Worm (Caenorhabditis elegans): ENCODE data around the gene F09F9.3.

DNA sequence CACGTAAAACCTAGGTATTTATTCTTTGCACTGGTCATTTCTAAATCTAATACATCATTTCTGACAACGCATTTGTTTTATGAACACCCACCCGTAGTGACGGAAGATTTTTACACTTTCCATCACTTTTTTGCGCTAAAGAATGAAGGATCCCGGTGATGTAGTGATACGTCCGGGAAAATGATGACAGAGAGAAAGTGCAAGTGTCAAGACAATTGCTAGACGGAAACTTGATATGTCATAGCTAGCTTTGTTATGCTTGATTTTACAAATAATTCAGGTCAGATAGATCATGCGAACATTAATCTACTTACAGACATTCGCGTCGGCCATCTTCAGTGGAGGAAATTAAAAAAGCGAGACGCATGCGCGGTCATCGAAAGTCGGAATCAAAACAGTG is 10.9 kb downstream of the F09F9.3 start:
- TF ChIP-seq lsy-2 (tag; optimal IDR thresholded peaks at IDR 0.05) (no peak), aly-2 (tag; optimal IDR thresholded peaks at IDR 0.05) (no peak), peb-1 (tag; optimal IDR thresholded peaks at IDR 0.05) (no peak), nhr-237 (tag; optimal IDR thresholded peaks at IDR 0.05) (no peak), snpc-4 (tag; optimal IDR thresholded peaks at IDR 0.05) (no peak), nhr-129 (tag; optimal IDR thresholded peaks at IDR 0.05) (no peak), ceh-16 (tag; optimal IDR thresholded peaks at IDR 0.05) (no peak), blmp-1 (tag; optimal IDR thresholded peaks at IDR 0.05; ENCODE audit: insufficient read depth) (no peak), nhr-23 (tag; optimal IDR thresholded peaks at IDR 0.05) (no peak)
